Fruit fly (Drosophila melanogaster) whole organism, embryonic: ENCODE measurements around the gene CG18661.

Experiments used
- ATbp ChIP-seq: fragments of 200-800 bp; sonication (Bioruptor generic); optimal IDR thresholded peaks from 2 replicates; lab custom pipeline; 2017; ENCODE audit warnings: missing biosample characterization, mild to moderate bottlenecking, missing genetic modification characterization, missing genetic modification reagents
- CG11456 ChIP-seq: fragments of 200-800 bp; sonication (Bioruptor generic); IDR thresholded peaks from 3 replicates; pipeline ENCODE4 v1.3.6; 2022; ENCODE audit warnings: missing biosample characterization, missing genetic modification characterization
- CG11560 ChIP-seq: fragments of 200-800 bp; sonication (Bioruptor generic); IDR thresholded peaks from 3 replicates; pipeline ENCODE4 v1.3.6; 2022; ENCODE audit warnings: missing biosample characterization, missing genetic modification characterization
- CG12942 ChIP-seq: fragments of 200-800 bp; sonication (Bioruptor generic); optimal IDR thresholded peaks from 3 replicates; lab custom pipeline; 2016; ENCODE audit warnings: missing biosample characterization, missing genetic modification characterization
- CG13287 ChIP-seq: fragments of 200-800 bp; sonication (Bioruptor generic); IDR thresholded peaks from 2 replicates; pipeline ENCODE4 v1.3.6; 2022; ENCODE audit warnings: missing biosample characterization, missing genetic modification characterization; ENCODE audit not compliant: partially characterized antibody
- CG13424 ChIP-seq: fragments of 200-800 bp; sonication (Bioruptor generic); optimal IDR thresholded peaks from 2 replicates; lab custom pipeline; 2019; ENCODE audit warnings: missing biosample characterization, mild to moderate bottlenecking, missing genetic modification characterization, moderate library complexity
- CG13775 ChIP-seq: fragments of 200-800 bp; sonication (Bioruptor generic); optimal IDR thresholded peaks from 3 replicates; lab custom pipeline; 2017; ENCODE audit warnings: missing biosample characterization, mild to moderate bottlenecking, missing genetic modification characterization
- CG14667 ChIP-seq: fragments of 200-800 bp; sonication (Bioruptor generic); IDR thresholded peaks from 2 replicates; pipeline ENCODE4 v1.3.6; 2022; ENCODE audit warnings: missing biosample characterization, missing genetic modification characterization
- CG14860 ChIP-seq: fragments of 200-800 bp; sonication (Bioruptor generic); IDR thresholded peaks from 3 replicates; pipeline ENCODE4 v1.3.6; 2022; ENCODE audit warnings: missing biosample characterization, missing genetic modification characterization; ENCODE audit not compliant: partially characterized antibody
- CG15011 ChIP-seq: fragments of 200-800 bp; sonication (Bioruptor generic); optimal IDR thresholded peaks from 3 replicates; lab custom pipeline; 2018; ENCODE audit warnings: missing biosample characterization, mild to moderate bottlenecking, missing genetic modification characterization
- CG1603 ChIP-seq: fragments of 200-800 bp; sonication (Bioruptor generic); optimal IDR thresholded peaks from 2 replicates; lab custom pipeline; 2019; ENCODE audit warnings: missing biosample characterization, mild to moderate bottlenecking, missing genetic modification characterization, moderate library complexity
- CG2116 ChIP-seq: fragments of 200-800 bp; sonication (Bioruptor generic); optimal IDR thresholded peaks from 3 replicates; lab custom pipeline; 2018; ENCODE audit warnings: missing biosample characterization, mild to moderate bottlenecking, missing genetic modification characterization
- CG2202 ChIP-seq: fragments of 200-800 bp; sonication (Bioruptor generic); optimal IDR thresholded peaks from 2 replicates; lab custom pipeline; 2018; ENCODE audit warnings: missing biosample characterization, mild to moderate bottlenecking, missing genetic modification characterization
- CG30020 ChIP-seq: fragments of 200-800 bp; optimal IDR thresholded peaks from 2 replicates; lab custom pipeline; 2019; ENCODE audit warnings: missing biosample characterization, mild to moderate bottlenecking, missing genetic modification characterization, moderate library complexity
- CG32767 ChIP-seq: fragments of 200-800 bp; sonication (Bioruptor generic); IDR thresholded peaks from 2 replicates; pipeline ENCODE4 v1.3.6; 2022; ENCODE audit warnings: missing biosample characterization, missing genetic modification characterization
- CG3838 ChIP-seq: fragments of 200-800 bp; sonication (Bioruptor generic); optimal IDR thresholded peaks from 3 replicates; lab custom pipeline; 2016; ENCODE audit warnings: missing biosample characterization, missing genetic modification characterization
- CG42726 ChIP-seq: fragments of 200-800 bp; sonication (Bioruptor generic); IDR thresholded peaks from 2 replicates; pipeline ENCODE4 v1.3.6; 2022; ENCODE audit warnings: missing biosample characterization, missing genetic modification characterization; ENCODE audit not compliant: partially characterized antibody
- CG4730 ChIP-seq: fragments of 200-800 bp; sonication (Bioruptor generic); IDR thresholded peaks from 2 replicates; pipeline ENCODE4 v1.3.6; 2022; ENCODE audit warnings: missing biosample characterization, missing genetic modification characterization
- CG4820 ChIP-seq: fragments of 200-800 bp; sonication (Bioruptor generic); optimal IDR thresholded peaks from 3 replicates; lab custom pipeline; 2016; ENCODE audit warnings: missing biosample characterization, missing genetic modification characterization
- CG6854 ChIP-seq: fragments of 200-800 bp; sonication (Bioruptor generic); optimal IDR thresholded peaks from 3 replicates; lab custom pipeline; 2017; ENCODE audit warnings: missing biosample characterization, mild to moderate bottlenecking, missing genetic modification characterization
- CTCF ChIP-seq: fragments of 200-800 bp; sonication (Bioruptor generic); optimal IDR thresholded peaks from 2 replicates; lab custom pipeline; 2017; ENCODE audit warnings: missing biosample characterization, mild to moderate bottlenecking, missing genetic modification characterization, moderate library complexity
- D19A ChIP-seq: fragments of 200-800 bp; optimal IDR thresholded peaks from 3 replicates; lab custom pipeline; 2019; ENCODE audit warnings: missing biosample characterization, mild to moderate bottlenecking, missing genetic modification characterization, moderate library complexity
- Eip74EF ChIP-seq, 2 experiments: fragments of 200-800 bp in 1 of 2; fragments of >200 bp in 1 of 2; sonication (Bioruptor generic) in 1 of 2; optimal IDR thresholded peaks; 2 replicates each; lab custom pipeline; 2017 to 2019; ENCODE audit warnings: missing biosample characterization in 2 of 2, missing genetic modification characterization in 2 of 2, mild to moderate bottlenecking in 1 of 2, moderate library complexity in 1 of 2
- Fer2 ChIP-seq: fragments of 200-800 bp; sonication (Bioruptor generic); optimal IDR thresholded peaks from 2 replicates; lab custom pipeline; 2018; ENCODE audit warnings: missing biosample characterization, mild to moderate bottlenecking, missing genetic modification characterization, moderate library complexity
- Gsc ChIP-seq: fragments of 200-800 bp; sonication (Bioruptor generic); IDR thresholded peaks from 2 replicates; pipeline ENCODE4 v1.3.6; 2022; ENCODE audit warnings: missing biosample characterization, missing genetic modification characterization
- H15 ChIP-seq: fragments of 200-800 bp; sonication (Bioruptor generic); IDR thresholded peaks from 3 replicates; pipeline ENCODE4 v1.3.6; 2022; ENCODE audit warnings: missing biosample characterization, missing genetic modification characterization
- Hand ChIP-seq: fragments of 200-800 bp; sonication (Bioruptor generic); optimal IDR thresholded peaks from 2 replicates; lab custom pipeline; 2017; ENCODE audit warnings: mild to moderate bottlenecking, missing biosample characterization, missing genetic modification reagents, missing genetic modification characterization
- Hey ChIP-seq: fragments of 200-800 bp; sonication (Bioruptor generic); optimal IDR thresholded peaks from 3 replicates; lab custom pipeline; 2018; ENCODE audit warnings: missing biosample characterization, mild to moderate bottlenecking, missing genetic modification characterization
- Med ChIP-seq: fragments of 200-800 bp; sonication (Bioruptor generic); peaks from one replicate; lab custom pipeline; 2016; ENCODE audit warnings: missing biosample characterization, missing genetic modification characterization, mild to moderate bottlenecking, inconsistent platforms, moderate library complexity
- Mes4 ChIP-seq: fragments of 200-800 bp; sonication (Bioruptor generic); optimal IDR thresholded peaks from 2 replicates; lab custom pipeline; 2016; ENCODE audit warnings: missing biosample characterization, missing genetic modification characterization
- Mrtf ChIP-seq: fragments of 200-800 bp; sonication (Bioruptor generic); IDR thresholded peaks from 3 replicates; pipeline ENCODE4 v1.3.6; 2022; ENCODE audit warnings: missing biosample characterization, missing genetic modification characterization
- Nf-YC ChIP-seq: fragments of 200-800 bp; optimal IDR thresholded peaks from 3 replicates; lab custom pipeline; 2019; ENCODE audit warnings: missing biosample characterization, mild to moderate bottlenecking, missing genetic modification characterization, moderate library complexity
- Sox102F ChIP-seq: fragments of 200-800 bp; sonication (Bioruptor generic); optimal IDR thresholded peaks from 2 replicates; lab custom pipeline; 2018; ENCODE audit warnings: missing biosample characterization, mild to moderate bottlenecking, missing genetic modification characterization, moderate library complexity
- Sry-β ChIP-seq: fragments of 200-800 bp; sonication (Bioruptor generic); optimal IDR thresholded peaks from 2 replicates; lab custom pipeline; 2018; ENCODE audit warnings: missing biosample characterization, mild to moderate bottlenecking, missing genetic modification characterization, moderate library complexity
- Sry-δ ChIP-seq: fragments of 200-800 bp; sonication (Bioruptor generic); optimal IDR thresholded peaks from 2 replicates; lab custom pipeline; 2016; ENCODE audit warnings: missing biosample characterization, missing genetic modification characterization
- Ssrp ChIP-seq: fragments of 200-800 bp; sonication (Bioruptor generic); optimal IDR thresholded peaks from 2 replicates; lab custom pipeline; 2018; ENCODE audit warnings: missing biosample characterization, mild to moderate bottlenecking, missing genetic modification characterization, moderate library complexity
- Usf ChIP-seq: fragments of 200-800 bp; sonication (Bioruptor generic); optimal IDR thresholded peaks from 2 replicates; lab custom pipeline; 2017; ENCODE audit warnings: missing genotype, missing biosample characterization, missing genetic modification characterization
- az2 ChIP-seq: fragments of 200-800 bp; sonication (Bioruptor generic); optimal IDR thresholded peaks from 3 replicates; lab custom pipeline; 2016; ENCODE audit warnings: missing biosample characterization, missing genetic modification characterization
- br ChIP-seq: fragments of >200 bp; optimal IDR thresholded peaks from 2 replicates; lab custom pipeline; 2017
- cas ChIP-seq: fragments of 200-800 bp; sonication (Bioruptor generic); IDR thresholded peaks from 2 replicates; pipeline ENCODE4 v1.3.6; 2022; ENCODE audit warnings: missing biosample characterization, missing genetic modification characterization
- danr ChIP-seq: fragments of 200-800 bp; sonication (Bioruptor generic); IDR thresholded peaks from 2 replicates; pipeline ENCODE4 v1.3.6; 2022; ENCODE audit warnings: missing biosample characterization, missing genetic modification characterization
- gfzf ChIP-seq: fragments of 200-800 bp; sonication (Bioruptor generic); optimal IDR thresholded peaks from 2 replicates; lab custom pipeline; 2016; ENCODE audit warnings: missing biosample characterization, mild to moderate bottlenecking, missing genetic modification characterization, moderate library complexity
- grau ChIP-seq: fragments of 200-800 bp; optimal IDR thresholded peaks from 3 replicates; lab custom pipeline; 2019; ENCODE audit warnings: missing biosample characterization, mild to moderate bottlenecking, missing genetic modification characterization, moderate library complexity
- gro ChIP-seq: fragments of 200-800 bp; sonication (Bioruptor generic); optimal IDR thresholded peaks from 2 replicates; lab custom pipeline; 2016; ENCODE audit warnings: missing biosample characterization, missing genetic modification characterization
- hbn ChIP-seq: fragments of 200-800 bp; sonication (Bioruptor generic); IDR thresholded peaks from 2 replicates; pipeline ENCODE4 v1.3.6; 2022; ENCODE audit warnings: missing biosample characterization, missing genetic modification characterization; ENCODE audit not compliant: partially characterized antibody
- ranshi ChIP-seq: fragments of 200-800 bp; sonication (Bioruptor generic); IDR thresholded peaks from 2 replicates; pipeline ENCODE4 v1.3.6; 2022; ENCODE audit warnings: missing biosample characterization, missing genetic modification characterization
- rib ChIP-seq: fragments of 200-800 bp; sonication (Bioruptor generic); IDR thresholded peaks from 2 replicates; pipeline ENCODE4 v1.3.6; 2022; ENCODE audit warnings: missing biosample characterization, missing genetic modification characterization
- schlank ChIP-seq: fragments of 200-800 bp; sonication (Bioruptor generic); optimal IDR thresholded peaks from 2 replicates; lab custom pipeline; 2018; ENCODE audit warnings: missing biosample characterization, mild to moderate bottlenecking, missing genetic modification characterization
- sens ChIP-seq: fragments of 200-800 bp; sonication (Bioruptor generic); peaks from one replicate; lab custom pipeline; 2016; ENCODE audit warnings: missing biosample characterization, missing genetic modification characterization
- slbo ChIP-seq: fragments of 200-800 bp; sonication (Bioruptor generic); IDR thresholded peaks from 2 replicates; pipeline ENCODE4 v1.3.6; 2022; ENCODE audit warnings: missing biosample characterization, missing genetic modification characterization
- trem ChIP-seq: fragments of 200-800 bp; optimal IDR thresholded peaks from 3 replicates; lab custom pipeline; 2019; ENCODE audit warnings: missing biosample characterization, mild to moderate bottlenecking, missing genetic modification characterization, moderate library complexity
- vfl ChIP-seq: fragments of 200-800 bp; sonication (Bioruptor generic); optimal IDR thresholded peaks from 2 replicates; lab custom pipeline; 2016; ENCODE audit warnings: missing biosample characterization, missing genetic modification characterization

Gene CG18661

dm6 chr2L:8997285-8997684 lies at the start of gene CG18661, which contains the start of gene alien (continued):
- TF ChIP-seq Hand (GFP tag; lab: Kevin White, UChicago), result no peak
- peak; percentile 67; the same call in 2 of the 3 replicates for TF ChIP-seq CG11560 (tag; lab: Robert Waterston, UW)
- TF ChIP-seq slbo (GFP tag; lab: Robert Waterston, UW), result peak; percentile 98
- TF ChIP-seq Med (GFP tag; lab: Kevin White, UChicago), result peak; percentile 96
- TF ChIP-seq Sry-δ, result peak; percentile 88
- TF ChIP-seq H15, result peak; percentile 85; the same call in 2 of the 3 replicates
- peak; percentile 65 for TF ChIP-seq grau (tag; lab: Kevin White, UChicago)
- TF ChIP-seq az2 (GFP tag; lab: Kevin White, UChicago), result peak; percentile 65
- TF ChIP-seq cas (GFP tag; lab: Robert Waterston, UW), result peak; percentile 96
- TF ChIP-seq CG2202 (tag; lab: Kevin White, UChicago), result no peak
- TF ChIP-seq gfzf (GFP tag; lab: Kevin White, UChicago), result peak; percentile 88
- no peak for TF ChIP-seq CG6854 (GFP tag; lab: Kevin White, UChicago)
- peak; percentile 74 for TF ChIP-seq CG13424 (tag; lab: Kevin White, UChicago)
- TF ChIP-seq CG1603 (tag; lab: Kevin White, UChicago), result peak; percentile 89
- TF ChIP-seq CTCF, result peak; percentile 44
- TF ChIP-seq CG12942, result peak; percentile 80
- TF ChIP-seq CG11456 (GFP tag; lab: Robert Waterston, UW), result peak; percentile 94
- peak; percentile 69 for TF ChIP-seq CG2116 (GFP tag; lab: Kevin White, UChicago)
- TF ChIP-seq ranshi (GFP tag; lab: Robert Waterston, UW), result peak; percentile 98
- TF ChIP-seq CG15011 (GFP tag; lab: Kevin White, UChicago), result peak; percentile 9
- peak; percentile 68 for TF ChIP-seq Usf (GFP tag; lab: Kevin White, UChicago)
- TF ChIP-seq Ssrp (tag; lab: Kevin White, UChicago), result peak; percentile 91
- peak; percentile 62 for TF ChIP-seq D19A (tag; lab: Kevin White, UChicago)
- TF ChIP-seq Mrtf (GFP tag; lab: Robert Waterston, UW), result peak; percentile 81
- peak; percentile 80 for TF ChIP-seq CG14667
- peak; percentile 45 for TF ChIP-seq Nf-YC (tag; lab: Kevin White, UChicago)
- TF ChIP-seq CG4820 (GFP tag; lab: Kevin White, UChicago), result peak; percentile 58
- TF ChIP-seq trem, result peak; percentile 73
- no peak for TF ChIP-seq Hey (tag; lab: Kevin White, UChicago)
- peak; percentile 94 for TF ChIP-seq Sox102F (GFP tag; lab: Kevin White, UChicago)
- TF ChIP-seq schlank (tag; lab: Kevin White, UChicago), result peak; percentile 66
- no peak for TF ChIP-seq ATbp (GFP tag; lab: Kevin White, UChicago)
- peak; percentile 70 for TF ChIP-seq Sry-β (GFP tag; lab: Kevin White, UChicago)
- peak; percentile 82 for TF ChIP-seq CG32767 (GFP tag; lab: Robert Waterston, UW)
- no peak for TF ChIP-seq hbn
- peak; percentile 61 for TF ChIP-seq CG30020 (tag; lab: Kevin White, UChicago)
- peak; percentile 91 for TF ChIP-seq danr (GFP tag; lab: Robert Waterston, UW)
- TF ChIP-seq gro (GFP tag; lab: Kevin White, UChicago), result peak; percentile 65
- TF ChIP-seq Fer2, result peak; percentile 43
- TF ChIP-seq CG42726 (GFP tag; lab: Robert Waterston, UW), result no peak
- TF ChIP-seq CG4730 (GFP tag; lab: Robert Waterston, UW), result peak; percentile 83
- TF ChIP-seq CG14860 (GFP tag; lab: Robert Waterston, UW), result peak; percentile 43; the same call in 1 of the 3 replicates
- TF ChIP-seq CG13287 (GFP tag; lab: Robert Waterston, UW), result peak; percentile 81
- peak; percentile 80; the same call in 1 of the 2 replicates for TF ChIP-seq rib (GFP tag; lab: Robert Waterston, UW)
- TF ChIP-seq CG3838 (GFP tag; lab: Kevin White, UChicago), result peak; percentile 74
- TF ChIP-seq br (lab: Kevin White, UChicago), result no peak
- TF ChIP-seq Gsc, result peak; percentile 48; the same call in 1 of the 2 replicates
- TF ChIP-seq Eip74EF (GFP tag; optimal IDR thresholded peaks at IDR 0.05; lab: Kevin White, UChicago), result no peak
- TF ChIP-seq vfl (GFP tag; lab: Kevin White, UChicago), result peak; percentile 71
- peak; percentile 29 for TF ChIP-seq Mes4
- peak; percentile 98 for TF ChIP-seq sens
- TF ChIP-seq CG13775 (GFP tag; lab: Kevin White, UChicago), result peak; percentile 71
